Fruit fly (Drosophila melanogaster) whole organism, embryonic: ENCODE data around the gene Bem46.

Source experiments
- Abd-B ChIP-seq: fragments of 200-800 bp; sonication (Bioruptor generic); optimal IDR thresholded peaks from 2 replicates; lab custom pipeline; 2018; ENCODE audit warnings: missing biosample characterization, mild to moderate bottlenecking, missing genetic modification characterization, moderate library complexity
- Adf1 ChIP-seq: fragments of 200-800 bp; sonication (Bioruptor generic); IDR thresholded peaks from 2 replicates; pipeline ENCODE4 v1.3.6; 2022; ENCODE audit warnings: missing biosample characterization, missing genetic modification characterization
- Bdp1 ChIP-seq: fragments of 200-800 bp; sonication (Bioruptor generic); optimal IDR thresholded peaks from 3 replicates; lab custom pipeline; 2016; ENCODE audit warnings: missing biosample characterization, missing genetic modification characterization
- CG10565 ChIP-seq: fragments of 200-800 bp; sonication (Bioruptor generic); optimal IDR thresholded peaks from 3 replicates; lab custom pipeline; 2016; ENCODE audit warnings: missing biosample characterization, mild to moderate bottlenecking, missing genetic modification characterization
- CG12071 ChIP-seq: fragments of 200-800 bp; sonication (Bioruptor generic); optimal IDR thresholded peaks from 3 replicates; lab custom pipeline; 2018; ENCODE audit warnings: missing biosample characterization, mild to moderate bottlenecking, missing genetic modification characterization
- CG13624 ChIP-seq: fragments of 200-800 bp; sonication (Bioruptor generic); optimal IDR thresholded peaks from 2 replicates; lab custom pipeline; 2016; ENCODE audit warnings: missing biosample characterization, missing genetic modification characterization
- CG15514 ChIP-seq: fragments of 200-800 bp; sonication (Bioruptor generic); optimal IDR thresholded peaks from 3 replicates; lab custom pipeline; 2017; ENCODE audit warnings: missing biosample characterization, missing genetic modification characterization, mild to moderate bottlenecking, moderate library complexity, missing genetic modification reagents
- CG18619 ChIP-seq: fragments of 200-800 bp; sonication (Bioruptor generic); optimal IDR thresholded peaks from 3 replicates; lab custom pipeline; 2017; ENCODE audit warnings: missing biosample characterization, mild to moderate bottlenecking, missing genetic modification characterization
- CG2129 ChIP-seq: fragments of 200-800 bp; sonication (Bioruptor generic); IDR thresholded peaks from 2 replicates; pipeline ENCODE4 v1.3.6; 2022; ENCODE audit warnings: missing biosample characterization, missing genetic modification characterization; ENCODE audit not compliant: partially characterized antibody
- CG2889 ChIP-seq: fragments of 200-800 bp; sonication (Bioruptor generic); IDR thresholded peaks from 3 replicates; pipeline ENCODE4 v1.3.6; 2022; ENCODE audit warnings: missing biosample characterization, missing genetic modification characterization
- CG3163 ChIP-seq: fragments of 200-800 bp; sonication (Bioruptor generic); optimal IDR thresholded peaks from 3 replicates; lab custom pipeline; 2016; ENCODE audit warnings: missing biosample characterization, missing genetic modification characterization
- CG32772 ChIP-seq: fragments of 200-800 bp; sonication (Bioruptor generic); IDR thresholded peaks from 2 replicates; pipeline ENCODE4 v1.3.6; 2022; ENCODE audit warnings: missing biosample characterization, missing genetic modification characterization
- CG4707 ChIP-seq: fragments of 200-800 bp; sonication (Bioruptor generic); optimal IDR thresholded peaks from 2 replicates; lab custom pipeline; 2018; ENCODE audit warnings: missing biosample characterization, mild to moderate bottlenecking, missing genetic modification characterization, moderate library complexity
- CG5180 ChIP-seq: fragments of 200-800 bp; sonication (Bioruptor generic); optimal IDR thresholded peaks from 3 replicates; lab custom pipeline; 2017; ENCODE audit warnings: missing biosample characterization, missing genetic modification characterization, mild to moderate bottlenecking, moderate library complexity, missing genetic modification reagents
- CG6175 ChIP-seq: fragments of 200-800 bp; sonication (Bioruptor generic); IDR thresholded peaks from 3 replicates; pipeline ENCODE4 v1.3.6; 2022; ENCODE audit warnings: missing biosample characterization, missing genetic modification characterization
- CG6689 ChIP-seq: fragments of 200-800 bp; sonication (Bioruptor generic); IDR thresholded peaks from 2 replicates; pipeline ENCODE4 v1.3.6; 2022; ENCODE audit warnings: missing biosample characterization, missing genetic modification characterization
- CG6813 ChIP-seq: fragments of 200-800 bp; sonication (Bioruptor generic); optimal IDR thresholded peaks from 2 replicates; lab custom pipeline; 2017; ENCODE audit warnings: missing biosample characterization, missing genetic modification characterization, mild to moderate bottlenecking, moderate library complexity, missing genetic modification reagents
- CTCF ChIP-seq: fragments of 200-800 bp; sonication (Bioruptor generic); optimal IDR thresholded peaks from 2 replicates; lab custom pipeline; 2017; ENCODE audit warnings: missing biosample characterization, mild to moderate bottlenecking, missing genetic modification characterization, moderate library complexity
- Dll ChIP-seq: fragments of 200-800 bp; sonication (Bioruptor generic); IDR thresholded peaks from 4 replicates; pipeline ENCODE4 v1.3.6; 2022; ENCODE audit warnings: missing biosample characterization, missing genetic modification characterization; ENCODE audit not compliant: partially characterized antibody
- Ets97D ChIP-seq: fragments of 200-800 bp; sonication (Bioruptor generic); optimal IDR thresholded peaks from 3 replicates; lab custom pipeline; 2016; ENCODE audit warnings: missing biosample characterization, missing genetic modification characterization
- Gug ChIP-seq: fragments of 200-800 bp; sonication (Bioruptor generic); IDR thresholded peaks from 4 replicates; pipeline ENCODE4 v1.3.6; 2022; ENCODE audit warnings: missing biosample characterization, missing genetic modification characterization
- HLH54F ChIP-seq: fragments of 200-800 bp; sonication (Bioruptor generic); optimal IDR thresholded peaks from 3 replicates; lab custom pipeline; 2016; ENCODE audit warnings: missing biosample characterization, missing genetic modification characterization
- Lpt ChIP-seq: fragments of >200 bp; optimal IDR thresholded peaks from 2 replicates; lab custom pipeline; 2018; ENCODE audit warnings: missing biosample characterization, missing genetic modification characterization
- Mad ChIP-seq: fragments of 200-800 bp; sonication (Bioruptor generic); optimal IDR thresholded peaks from 2 replicates; lab custom pipeline; 2016; ENCODE audit warnings: missing biosample characterization, missing genetic modification characterization
- Poxn ChIP-seq: fragments of 200-800 bp; sonication (Bioruptor generic); IDR thresholded peaks from 2 replicates; pipeline ENCODE4 v1.3.6; 2022; ENCODE audit warnings: missing biosample characterization, missing genetic modification characterization
- Sry-δ ChIP-seq: fragments of 200-800 bp; sonication (Bioruptor generic); optimal IDR thresholded peaks from 2 replicates; lab custom pipeline; 2016; ENCODE audit warnings: missing biosample characterization, missing genetic modification characterization
- Xbp1 ChIP-seq: fragments of 200-800 bp; sonication (Bioruptor generic); optimal IDR thresholded peaks from 3 replicates; lab custom pipeline; 2016; ENCODE audit warnings: missing biosample characterization, mild to moderate bottlenecking, missing genetic modification characterization
- ase ChIP-seq: fragments of 200-800 bp; sonication (Bioruptor generic); IDR thresholded peaks from 3 replicates; pipeline ENCODE4 v1.3.6; 2022; ENCODE audit warnings: missing biosample characterization, missing genetic modification characterization
- ato ChIP-seq: fragments of 200-800 bp; sonication (Bioruptor generic); IDR thresholded peaks from 2 replicates; pipeline ENCODE4 v1.3.6; 2022; ENCODE audit warnings: missing biosample characterization, missing genetic modification characterization; ENCODE audit not compliant: partially characterized antibody
- bowl ChIP-seq: fragments of 200-800 bp; sonication (Bioruptor generic); IDR thresholded peaks from 2 replicates; pipeline ENCODE4 v1.3.6; 2022; ENCODE audit warnings: missing biosample characterization, missing genetic modification characterization
- cas ChIP-seq: fragments of 200-800 bp; sonication (Bioruptor generic); IDR thresholded peaks from 2 replicates; pipeline ENCODE4 v1.3.6; 2022; ENCODE audit warnings: missing biosample characterization, missing genetic modification characterization
- grau ChIP-seq: fragments of 200-800 bp; optimal IDR thresholded peaks from 3 replicates; lab custom pipeline; 2019; ENCODE audit warnings: missing biosample characterization, mild to moderate bottlenecking, missing genetic modification characterization, moderate library complexity
- gro ChIP-seq: fragments of 200-800 bp; sonication (Bioruptor generic); optimal IDR thresholded peaks from 2 replicates; lab custom pipeline; 2016; ENCODE audit warnings: missing biosample characterization, missing genetic modification characterization
- hkb ChIP-seq, 2 experiments: fragments of 200-800 bp in 1 of 2; fragments of >200 bp in 1 of 2; sonication (Bioruptor generic) in 1 of 2; IDR thresholded peaks in 1 of 2; optimal IDR thresholded peaks in 1 of 2; 2 replicates each; pipeline versions ENCODE4 v1.3.6 to Lab custom; 2017 to 2022; ENCODE audit warnings: missing biosample characterization in 1 of 2, missing genetic modification characterization in 1 of 2
- lbe ChIP-seq: fragments of 200-800 bp; sonication (Bioruptor generic); optimal IDR thresholded peaks from 2 replicates; lab custom pipeline; 2016; ENCODE audit warnings: missing biosample characterization, mild to moderate bottlenecking, missing genetic modification characterization
- lov ChIP-seq, 2 experiments: fragments of 200-800 bp in 1 of 2; fragments of >200 bp in 1 of 2; sonication (Bioruptor generic) in 1 of 2; IDR thresholded peaks in 1 of 2; optimal IDR thresholded peaks in 1 of 2; 2 replicates in 1 of 2; 3 replicates in 1 of 2; pipeline versions ENCODE4 v1.3.6 to Lab custom; 2017 to 2022; ENCODE audit warnings: missing biosample characterization in 1 of 2, missing genetic modification characterization in 1 of 2
- mld ChIP-seq: fragments of 200-800 bp; sonication (Bioruptor generic); IDR thresholded peaks from 3 replicates; pipeline ENCODE4 v1.3.6; 2022; ENCODE audit warnings: missing biosample characterization, missing genetic modification characterization; ENCODE audit not compliant: partially characterized antibody
- nau ChIP-seq: fragments of 200-800 bp; sonication (Bioruptor generic); optimal IDR thresholded peaks from 3 replicates; lab custom pipeline; 2017; ENCODE audit warnings: missing biosample characterization, mild to moderate bottlenecking, missing genetic modification characterization, missing genetic modification reagents
- onecut ChIP-seq: fragments of 200-800 bp; sonication (Bioruptor generic); IDR thresholded peaks from 2 replicates; pipeline ENCODE4 v1.3.6; 2022; ENCODE audit warnings: missing biosample characterization, missing genetic modification characterization
- pita ChIP-seq: fragments of 200-800 bp; sonication (Bioruptor generic); optimal IDR thresholded peaks from 2 replicates; lab custom pipeline; 2017; ENCODE audit warnings: missing biosample characterization, mild to moderate bottlenecking, missing genetic modification characterization
- pzg ChIP-seq: fragments of 200-800 bp; sonication (Bioruptor generic); optimal IDR thresholded peaks from 3 replicates; lab custom pipeline; 2018; ENCODE audit warnings: missing biosample characterization, mild to moderate bottlenecking, missing genetic modification characterization, moderate library complexity
- scrt ChIP-seq: fragments of 200-800 bp; sonication (Bioruptor generic); optimal IDR thresholded peaks from 2 replicates; lab custom pipeline; 2018; ENCODE audit warnings: missing biosample characterization, mild to moderate bottlenecking, missing genetic modification characterization, moderate library complexity
- seq ChIP-seq: fragments of 200-800 bp; sonication (Bioruptor generic); IDR thresholded peaks from 2 replicates; pipeline ENCODE4 v1.3.6; 2022; ENCODE audit warnings: missing biosample characterization, missing genetic modification characterization
- slp2 ChIP-seq: fragments of 200-800 bp; sonication (Bioruptor generic); optimal IDR thresholded peaks from 2 replicates; lab custom pipeline; 2016; ENCODE audit warnings: missing biosample characterization, missing genetic modification characterization
- stwl ChIP-seq: fragments of 200-800 bp; sonication (Bioruptor generic); optimal IDR thresholded peaks from 3 replicates; lab custom pipeline; 2018; ENCODE audit warnings: missing biosample characterization, mild to moderate bottlenecking, missing genetic modification characterization, moderate library complexity
- tll ChIP-seq, 2 experiments: fragments of 200-800 bp in 1 of 2; fragments of >200 bp in 1 of 2; sonication (Bioruptor generic) in 1 of 2; optimal IDR thresholded peaks; 2 replicates each; lab custom pipeline; 2017 to 2019; ENCODE audit warnings: missing biosample characterization in 2 of 2, missing genetic modification characterization in 2 of 2, mild to moderate bottlenecking in 1 of 2, moderate library complexity in 1 of 2
- tup ChIP-seq: fragments of 200-800 bp; sonication (Bioruptor generic); optimal IDR thresholded peaks from 2 replicates; lab custom pipeline; 2016; ENCODE audit warnings: missing biosample characterization, mild to moderate bottlenecking, missing genetic modification characterization, moderate library complexity
- tx ChIP-seq: fragments of 200-800 bp; sonication (Bioruptor generic); optimal IDR thresholded peaks from 2 replicates; lab custom pipeline; 2016; ENCODE audit warnings: missing biosample characterization, missing genetic modification characterization
- usp ChIP-seq: fragments of >200 bp; optimal IDR thresholded peaks from 2 replicates; lab custom pipeline; 2017; ENCODE audit warnings: missing biosample characterization, missing genetic modification characterization

Gene Bem46

DNA sequence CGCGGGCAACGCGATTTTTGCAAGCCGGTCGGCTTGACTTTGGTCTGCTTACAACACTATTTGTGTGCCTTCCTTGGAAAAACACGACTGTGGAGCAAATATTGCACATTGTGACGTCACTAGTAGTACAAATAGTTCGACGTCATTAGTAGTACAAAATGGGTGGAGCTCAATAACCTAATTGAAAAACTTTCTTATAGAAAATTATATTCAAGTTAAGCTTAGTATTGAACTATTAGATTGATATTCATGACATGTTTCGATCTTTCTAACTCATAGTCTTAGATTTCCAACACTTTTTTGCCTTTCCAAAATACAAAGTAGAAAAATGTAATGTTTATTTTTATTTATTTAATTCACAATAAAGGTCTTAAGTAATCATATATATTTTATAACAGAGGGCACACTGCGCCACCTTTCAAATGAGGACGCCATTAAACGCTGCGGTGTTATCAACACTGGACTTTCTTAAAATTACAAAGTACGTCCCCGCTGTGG lies 15.4 kb upstream of the Bem46 start, which contains the start of the genes Rrp1 and gammaTub23C (continued):
- peak; percentile 94 for TF ChIP-seq CG18619 (GFP tag; lab: Kevin White, UChicago)
- peak; percentile 88 for TF ChIP-seq CG32772 (GFP tag; lab: Robert Waterston, UW)
- TF ChIP-seq slp2 = peak; percentile 62
- TF ChIP-seq mld (GFP tag; lab: Robert Waterston, UW) = no peak
- no peak; the same call in 1 of the 2 replicates for TF ChIP-seq Adf1 (GFP tag; lab: Robert Waterston, UW)
- TF ChIP-seq CG15514 (GFP tag; lab: Kevin White, UChicago) = peak; percentile 72
- TF ChIP-seq ato (GFP tag; lab: Robert Waterston, UW) = no peak
- peak; percentile 62 for TF ChIP-seq onecut (GFP tag; lab: Robert Waterston, UW)
- TF ChIP-seq tup (GFP tag; lab: Kevin White, UChicago) = peak; percentile 69
- peak; percentile 10 for TF ChIP-seq CG3163 (GFP tag; lab: Kevin White, UChicago)
- TF ChIP-seq scrt (GFP tag; lab: Kevin White, UChicago) = peak; percentile 71
- TF ChIP-seq CG13624 (GFP tag; lab: Kevin White, UChicago) = peak; percentile 73
- peak; percentile 49 to 78 for TF ChIP-seq tll (GFP tag; optimal IDR thresholded peaks at IDR 0.05; lab: Kevin White, UChicago)
- no peak for TF ChIP-seq Lpt
- no peak for TF ChIP-seq CG2129 (GFP tag; lab: Robert Waterston, UW)
- TF ChIP-seq Poxn (GFP tag; lab: Robert Waterston, UW) = peak; percentile 53
- TF ChIP-seq Mad (GFP tag; lab: Kevin White, UChicago) = peak; percentile 81
- TF ChIP-seq pita (GFP tag; lab: Kevin White, UChicago) = no peak
- TF ChIP-seq lov (optimal IDR thresholded peaks at IDR 0.05; lab: Kevin White, UChicago) = no peak
- peak; percentile 47; the same call in 1 of the 3 replicates for TF ChIP-seq lov (GFP tag; IDR thresholded peaks at IDR 0.05; lab: Robert Waterston, UW)
- TF ChIP-seq Xbp1 (GFP tag; lab: Kevin White, UChicago) = peak; percentile 93
- TF ChIP-seq Sry-δ = peak; percentile 70
- TF ChIP-seq cas (GFP tag; lab: Robert Waterston, UW) = peak; percentile 60; the same call in 1 of the 2 replicates
- peak; percentile 50 for TF ChIP-seq gro (GFP tag; lab: Kevin White, UChicago)
- TF ChIP-seq HLH54F (GFP tag; lab: Kevin White, UChicago) = peak; percentile 81
- peak; percentile 78 for TF ChIP-seq ase (GFP tag; lab: Robert Waterston, UW)
- TF ChIP-seq grau = peak; percentile 91
- TF ChIP-seq CG10565 (GFP tag; lab: Kevin White, UChicago) = peak; percentile 63
- peak; percentile 57 for TF ChIP-seq Bdp1
- TF ChIP-seq stwl = peak; percentile 45
- peak; percentile 93 for TF ChIP-seq Abd-B (GFP tag; lab: Kevin White, UChicago)
- TF ChIP-seq tx (GFP tag; lab: Kevin White, UChicago) = peak; percentile 40
- TF ChIP-seq CG6689 = peak; percentile 100
- peak; percentile 76 for TF ChIP-seq CG5180 (GFP tag; lab: Kevin White, UChicago)
- peak; percentile 35 for TF ChIP-seq pzg (GFP tag; lab: Kevin White, UChicago)
- peak; percentile 67 for TF ChIP-seq CG2889
- no peak for TF ChIP-seq usp (GFP tag; lab: Kevin White, UChicago)
- TF ChIP-seq bowl (GFP tag; lab: Robert Waterston, UW) = no peak
- TF ChIP-seq Ets97D (GFP tag; lab: Kevin White, UChicago) = peak; percentile 37
- 0 out of 3 replicates have a peak, but pooled peaks have one; percentile 33 for TF ChIP-seq CG6175 (GFP tag; lab: Robert Waterston, UW)
- peak; percentile 68 for TF ChIP-seq seq (GFP tag; lab: Robert Waterston, UW)
- peak; percentile 88 for TF ChIP-seq Gug (GFP tag; lab: Robert Waterston, UW)
- TF ChIP-seq CTCF = peak; percentile 48
- no peak for TF ChIP-seq Dll (GFP tag; lab: Robert Waterston, UW)
- no peak for TF ChIP-seq nau
- TF ChIP-seq CG6813 (GFP tag; lab: Kevin White, UChicago) = peak; percentile 72
- TF ChIP-seq hkb (optimal IDR thresholded peaks at IDR 0.05; lab: Kevin White, UChicago) = no peak
- TF ChIP-seq hkb (GFP tag; IDR thresholded peaks at IDR 0.05; lab: Robert Waterston, UW) = peak; percentile 78
- TF ChIP-seq CG12071 (GFP tag; lab: Kevin White, UChicago) = peak; percentile 69
- TF ChIP-seq CG4707 (GFP tag; lab: Kevin White, UChicago) = peak; percentile 47
- TF ChIP-seq lbe = peak; percentile 75
